Fruit fly (Drosophila melanogaster): ENCODE results near the gene Sfp33A3.

DNA sequence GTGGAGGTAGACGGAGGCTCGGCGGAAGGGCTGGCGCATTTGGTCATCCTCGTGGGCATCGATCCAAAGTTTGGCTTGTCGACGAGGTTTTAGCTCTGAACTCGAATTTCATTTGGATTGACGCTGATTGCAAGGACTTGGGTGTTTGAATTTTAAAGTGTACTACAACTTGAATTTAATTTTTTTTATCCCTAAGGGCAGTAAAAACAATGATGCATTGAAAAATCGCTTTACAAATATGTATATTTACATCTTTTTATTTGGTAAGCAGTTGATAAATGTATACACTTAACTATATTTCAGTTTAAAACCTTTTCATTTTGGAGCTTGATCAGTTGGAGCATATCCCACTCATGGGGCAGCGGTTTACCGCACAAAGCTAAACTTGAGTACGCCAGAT is 47.4 kb upstream of the Sfp33A3 start, which contains the start of gene Tsp33B:
- TF ChIP-seq CG8478 (optimal IDR thresholded peaks at IDR 0.05) (no peak), psq (optimal IDR thresholded peaks at IDR 0.05) (no peak), Dll (optimal IDR thresholded peaks at IDR 0.05) (no peak), pan (optimal IDR thresholded peaks at IDR 0.05) (no peak)
